Fruit fly (Drosophila melanogaster) whole organism, wandering third instar larva: ENCODE data around the gene CG17734.

Experiments used
- Abd-B ChIP-seq: fragments of >200 bp; optimal IDR thresholded peaks from 2 replicates; lab custom pipeline; 2017; ENCODE audit warnings: missing biosample characterization, missing genetic modification characterization
- CG32264 ChIP-seq: fragments of 200-800 bp; sonication (Bioruptor generic); optimal IDR thresholded peaks from 2 replicates; lab custom pipeline; 2016; ENCODE audit warnings: missing biosample characterization, missing genetic modification characterization
- CG9705 ChIP-seq: fragments of 200-800 bp; sonication (Bioruptor generic); optimal IDR thresholded peaks from 2 replicates; lab custom pipeline; 2018; ENCODE audit warnings: missing biosample characterization, mild to moderate bottlenecking, missing genetic modification characterization
- CrebA ChIP-seq: fragments of 200-800 bp; sonication (Bioruptor generic); optimal IDR thresholded peaks from 2 replicates; lab custom pipeline; 2016; ENCODE audit warnings: missing biosample characterization, mild to moderate bottlenecking, missing genetic modification characterization, borderline replicate concordance
- Dfd ChIP-seq: fragments of >200 bp; optimal IDR thresholded peaks from 2 replicates; lab custom pipeline; 2017; ENCODE audit warnings: missing biosample characterization, missing genetic modification characterization
- Dif ChIP-seq: fragments of 200-275, 200-300 bp; sonication (Bioruptor generic); optimal IDR thresholded peaks from 2 replicates; lab custom pipeline; 2018; ENCODE audit warnings: missing biosample characterization, missing genetic modification characterization; ENCODE audit not compliant: partially characterized antibody
- GATAd ChIP-seq: sonication (Bioruptor generic); optimal IDR thresholded peaks from 2 replicates; lab custom pipeline; 2016; ENCODE audit warnings: missing biosample characterization, missing genetic modification characterization
- HLH106 ChIP-seq: fragments of 200-800 bp; optimal IDR thresholded peaks from 3 replicates; lab custom pipeline; 2019; ENCODE audit warnings: missing biosample characterization, mild to moderate bottlenecking, missing genetic modification characterization, moderate library complexity
- Hnf4 ChIP-seq: fragments of 200-800 bp; sonication (Bioruptor generic); optimal IDR thresholded peaks from 2 replicates; lab custom pipeline; 2016; ENCODE audit warnings: missing biosample characterization, mild to moderate bottlenecking, missing genetic modification characterization
- Hr78 ChIP-seq: fragments of >200 bp; optimal IDR thresholded peaks from 2 replicates; lab custom pipeline; 2017; ENCODE audit warnings: missing biosample characterization, missing genetic modification characterization
- Hr83 ChIP-seq: fragments of 200-300 bp; sonication (Bioruptor generic); optimal IDR thresholded peaks from 2 replicates; lab custom pipeline; 2016; ENCODE audit warnings: missing biosample characterization, mild to moderate bottlenecking, missing genetic modification characterization, moderate library complexity; ENCODE audit not compliant: poor library complexity, severe bottlenecking
- Jra ChIP-seq: sonication (Bioruptor generic); optimal IDR thresholded peaks from 2 replicates; lab custom pipeline; 2016; ENCODE audit warnings: missing biosample characterization, missing genetic modification characterization
- Mio ChIP-seq: sonication (Bioruptor generic); optimal IDR thresholded peaks from 2 replicates; lab custom pipeline; 2016; ENCODE audit warnings: missing biosample characterization, missing genetic modification characterization
- Myc ChIP-seq: fragments of >200 bp; optimal IDR thresholded peaks from 2 replicates; lab custom pipeline; 2017
- N ChIP-seq: fragments of >200 bp; optimal IDR thresholded peaks from 2 replicates; lab custom pipeline; 2018; ENCODE audit warnings: missing biosample characterization, missing external identifiers, missing genetic modification characterization
- OdsH ChIP-seq: fragments of 200-800 bp; sonication (Bioruptor generic); optimal IDR thresholded peaks from 2 replicates; lab custom pipeline; 2016; ENCODE audit warnings: missing biosample characterization, mild to moderate bottlenecking, missing genetic modification characterization
- Rel ChIP-seq, 2 experiments: fragments of 200-800 bp; sonication (Bioruptor generic) in 1 of 2; optimal IDR thresholded peaks; 2 replicates in 1 of 2; 3 replicates in 1 of 2; lab custom pipeline; 2016 to 2019; ENCODE audit warnings: mild to moderate bottlenecking in 2 of 2, missing biosample characterization in 2 of 2, missing genetic modification characterization in 2 of 2, moderate library complexity in 1 of 2
- Sp1 ChIP-seq: fragments of 200-800 bp; sonication (Bioruptor generic); optimal IDR thresholded peaks from 3 replicates; lab custom pipeline; 2019; ENCODE audit warnings: missing biosample characterization, mild to moderate bottlenecking, missing genetic modification characterization, moderate library complexity
- Vsx2 ChIP-seq: fragments of 200-300, 225-300 bp; sonication (Bioruptor generic); optimal IDR thresholded peaks from 2 replicates; lab custom pipeline; 2018; ENCODE audit warnings: missing biosample characterization, missing genetic modification characterization; ENCODE audit not compliant: partially characterized antibody
- br ChIP-seq: fragments of 200-800 bp; sonication (Bioruptor generic); optimal IDR thresholded peaks from 2 replicates; lab custom pipeline; 2016; ENCODE audit warnings: missing biosample characterization, missing genetic modification characterization
- brk ChIP-seq: fragments of 200-800 bp; sonication (Bioruptor generic); optimal IDR thresholded peaks from 2 replicates; lab custom pipeline; 2016; ENCODE audit warnings: missing biosample characterization, mild to moderate bottlenecking, missing genetic modification characterization
- dl ChIP-seq, 2 experiments: fragments of 175-275, 200-275 bp in 1 of 2; fragments of 200-275 bp in 1 of 2; sonication (Bioruptor generic); optimal IDR thresholded peaks; lab custom pipeline; 2018; ENCODE audit warnings: mild to moderate bottlenecking in 2 of 2, missing biosample characterization in 2 of 2, missing genetic modification characterization in 2 of 2, moderate library complexity in 2 of 2; ENCODE audit not compliant: partially characterized antibody in 2 of 2, insufficient read depth in 1 of 2
- dmrt93B ChIP-seq: fragments of 200-800 bp; sonication (Bioruptor generic); optimal IDR thresholded peaks from 2 replicates; lab custom pipeline; 2018; ENCODE audit warnings: missing biosample characterization, mild to moderate bottlenecking, missing genetic modification characterization
- dsf ChIP-seq: sonication (Bioruptor generic); optimal IDR thresholded peaks from 2 replicates; lab custom pipeline; 2016; ENCODE audit warnings: missing biosample characterization, missing genetic modification characterization, borderline replicate concordance
- ey ChIP-seq: fragments of 200-800 bp; sonication (Bioruptor generic); optimal IDR thresholded peaks from 2 replicates; lab custom pipeline; 2016; ENCODE audit warnings: missing biosample characterization, missing genetic modification characterization
- foxo ChIP-seq, 2 experiments: fragments of 200-800 bp; sonication (Bioruptor generic); optimal IDR thresholded peaks; 2 replicates in 1 of 2; 3 replicates in 1 of 2; lab custom pipeline; 2016 to 2017; ENCODE audit warnings: missing biosample characterization in 2 of 2, missing genetic modification characterization in 2 of 2
- fru ChIP-seq: fragments of 200-800 bp; sonication (Bioruptor generic); optimal IDR thresholded peaks from 3 replicates; lab custom pipeline; 2016; ENCODE audit warnings: missing biosample characterization, mild to moderate bottlenecking, missing genetic modification characterization
- h ChIP-seq: fragments of 200-800 bp; sonication (Bioruptor generic); optimal IDR thresholded peaks from 3 replicates; lab custom pipeline; 2016; ENCODE audit warnings: missing biosample characterization, mild to moderate bottlenecking, missing genetic modification characterization
- jim ChIP-seq: fragments of 175-275, 200-325 bp; sonication (Bioruptor generic); optimal IDR thresholded peaks from 2 replicates; lab custom pipeline; 2016; ENCODE audit warnings: missing biosample characterization, mild to moderate bottlenecking, missing genetic modification characterization
- lola ChIP-seq: fragments of >200 bp; optimal IDR thresholded peaks from 2 replicates; lab custom pipeline; 2017; ENCODE audit warnings: missing biosample characterization, missing genetic modification characterization
- pan ChIP-seq: fragments of >200 bp; optimal IDR thresholded peaks from 2 replicates; lab custom pipeline; 2017
- psq ChIP-seq: fragments of 200-800 bp; sonication (Bioruptor generic); optimal IDR thresholded peaks from 3 replicates; lab custom pipeline; 2017; ENCODE audit warnings: missing biosample characterization, mild to moderate bottlenecking, missing genetic modification characterization, moderate library complexity
- rgr ChIP-seq: fragments of 200-800 bp; sonication (Bioruptor generic); optimal IDR thresholded peaks from 3 replicates; lab custom pipeline; 2016; ENCODE audit warnings: missing biosample characterization, mild to moderate bottlenecking, missing genetic modification characterization
- sage ChIP-seq: fragments of 200-800 bp; sonication (Bioruptor generic); optimal IDR thresholded peaks from 2 replicates; lab custom pipeline; 2016; ENCODE audit warnings: missing biosample characterization, mild to moderate bottlenecking, missing genetic modification characterization
- sv ChIP-seq: fragments of 200-800 bp; sonication (Bioruptor generic); optimal IDR thresholded peaks from 3 replicates; lab custom pipeline; 2016; ENCODE audit warnings: missing biosample characterization, missing genetic modification characterization
- tai ChIP-seq: sonication (Bioruptor generic); optimal IDR thresholded peaks from 2 replicates; lab custom pipeline; 2016; ENCODE audit warnings: missing biosample characterization, missing genetic modification characterization
- usp ChIP-seq: fragments of >200 bp; optimal IDR thresholded peaks from 2 replicates; lab custom pipeline; 2017; ENCODE audit warnings: missing biosample characterization, missing genetic modification characterization
- woc ChIP-seq: sonication (Bioruptor generic); optimal IDR thresholded peaks from 2 replicates; lab custom pipeline; 2016; ENCODE audit warnings: missing biosample characterization, mild to moderate bottlenecking, missing genetic modification characterization

Gene CG17734

dm6 chr3R:11230392-11230791 lies 13.4 kb downstream of the CG17734 start, which contains the start of gene GCC88:
TSS of gene GCC88 (minus strand) at chr3R:11230600.
- no peak for TF ChIP-seq N (GFP tag; lab: Kevin White, UChicago)
- TF ChIP-seq br (GFP tag; lab: Kevin White, UChicago) = no peak
- TF ChIP-seq sage (GFP tag; lab: Kevin White, UChicago) = no peak
- TF ChIP-seq h (GFP tag; lab: Kevin White, UChicago) = no peak
- TF ChIP-seq Abd-B (GFP tag; lab: Kevin White, UChicago) = no peak
- TF ChIP-seq Hr78 (GFP tag; lab: Kevin White, UChicago) = no peak
- TF ChIP-seq foxo (GFP tag; optimal IDR thresholded peaks at IDR 0.05; lab: Kevin White, UChicago) = no peak
- TF ChIP-seq Sp1 (GFP tag; lab: Kevin White, UChicago) = no peak
- TF ChIP-seq brk (GFP tag; lab: Kevin White, UChicago) = no peak
- TF ChIP-seq dmrt93B = no peak

- TF ChIP-seq Abd-B (GFP tag; lab: Kevin White, UChicago) = no peak
- TF ChIP-seq Mio (GFP tag; lab: Kevin White, UChicago) = peak; percentile 50
- no peak for TF ChIP-seq Vsx2 (GFP tag; lab: Kevin White, UChicago)
- TF ChIP-seq sv (GFP tag; lab: Kevin White, UChicago) = peak; percentile 88
- TF ChIP-seq pan (lab: Kevin White, UChicago) = no peak
- TF ChIP-seq ey = peak; percentile 90
- peak; percentile 94 for TF ChIP-seq h (GFP tag; lab: Kevin White, UChicago)
- TF ChIP-seq Rel (GFP tag; optimal IDR thresholded peaks at IDR 0.05; lab: Kevin White, UChicago) = no peak
- TF ChIP-seq Rel (tag; optimal IDR thresholded peaks at IDR 0.05; lab: Kevin White, UChicago) = peak; percentile 87
- TF ChIP-seq Hr83 (GFP tag; lab: Kevin White, UChicago) = no peak
- TF ChIP-seq foxo (GFP tag; optimal IDR thresholded peaks at IDR 0.05; lab: Kevin White, UChicago) = peak in 1 of 2 experiments; percentile 98
- TF ChIP-seq Hnf4 = no peak
- peak; percentile 17 for TF ChIP-seq GATAd (GFP tag; lab: Kevin White, UChicago)
- peak; percentile 98 for TF ChIP-seq rgr (GFP tag; lab: Kevin White, UChicago)
- TF ChIP-seq lola = no peak
- no peak for TF ChIP-seq Hr78 (GFP tag; lab: Kevin White, UChicago)
- no peak for TF ChIP-seq Jra (GFP tag; lab: Kevin White, UChicago)
- TF ChIP-seq brk (GFP tag; lab: Kevin White, UChicago) = no peak
- no peak for TF ChIP-seq tai (GFP tag; lab: Kevin White, UChicago)
- peak; percentile 96 for TF ChIP-seq woc (GFP tag; lab: Kevin White, UChicago)
- no peak for TF ChIP-seq Dif
- peak; percentile 99 for TF ChIP-seq Sp1 (GFP tag; lab: Kevin White, UChicago)
- TF ChIP-seq CG9705 (GFP tag; lab: Kevin White, UChicago) = peak; percentile 92
- no peak for TF ChIP-seq Dfd (GFP tag; lab: Kevin White, UChicago)
- no peak for TF ChIP-seq Myc (lab: Kevin White, UChicago)
- TF ChIP-seq sage (GFP tag; lab: Kevin White, UChicago) = no peak
- TF ChIP-seq OdsH (GFP tag; lab: Kevin White, UChicago) = peak; percentile 97
- peak; percentile 92 for TF ChIP-seq br (GFP tag; lab: Kevin White, UChicago)
- TF ChIP-seq dmrt93B = no peak
- TF ChIP-seq fru (GFP tag; lab: Kevin White, UChicago) = peak; percentile 94
- TF ChIP-seq psq (GFP tag; lab: Kevin White, UChicago) = peak; percentile 92
- TF ChIP-seq jim (GFP tag; lab: Kevin White, UChicago) = no peak
- peak; percentile 98 for TF ChIP-seq HLH106 (tag; lab: Kevin White, UChicago)
- peak; percentile 77 for TF ChIP-seq CG32264 (GFP tag; lab: Kevin White, UChicago)
- no peak for TF ChIP-seq usp (GFP tag; lab: Kevin White, UChicago)
- TF ChIP-seq N (GFP tag; lab: Kevin White, UChicago) = no peak
- no peak for TF ChIP-seq CrebA (GFP tag; lab: Kevin White, UChicago)
- TF ChIP-seq dl (GFP tag; optimal IDR thresholded peaks at IDR 0.05; lab: Kevin White, UChicago; ENCODE audit: insufficient read depth in 1 of 2, partially characterized antibody in 2 of 2) = no peak
- TF ChIP-seq dsf (GFP tag; lab: Kevin White, UChicago) = no peak
Measured at dm6 chr3R:11226496-11226895, 17.3 kb downstream of the CG17734 start, which contains the start of gene CG17726. TSS of gene CG17726 (plus strand) at chr3R:11226762.
